Worm (Caenorhabditis elegans) whole organism, young adult: Measurements from ENCODE around the gene pcf-11.

Experiments used
- B0261.1 ChIP-seq: sonication (generic microtip); optimal IDR thresholded peaks from 2 replicates; lab custom pipeline; 2016; ENCODE audit warnings: mild to moderate bottlenecking, missing genetic modification characterization, moderate library complexity, missing compliant biosample characterization
- B0336.3 ChIP-seq: fragments of 200-800 bp; sonication (Bioruptor generic); IDR thresholded peaks from 2 replicates; pipeline ENCODE4 v1.3.6; 2022; ENCODE audit warnings: missing genetic modification characterization, missing compliant biosample characterization
- C17E4.6 ChIP-seq: fragments of 200-800 bp; sonication (Bioruptor generic); IDR thresholded peaks from 2 replicates; pipeline ENCODE4 v1.3.6; 2022; ENCODE audit warnings: missing genetic modification reagents, missing genetic modification characterization, missing compliant biosample characterization
- D2030.7 ChIP-seq: fragments of 200-800 bp; sonication (Bioruptor generic); IDR thresholded peaks from 2 replicates; pipeline ENCODE4 v1.3.6; 2022; ENCODE audit warnings: missing genetic modification reagents, missing genetic modification characterization, missing compliant biosample characterization
- F39B2.1 ChIP-seq: fragments of 200-800 bp; sonication (Bioruptor generic); IDR thresholded peaks from 2 replicates; pipeline ENCODE4 v1.3.6; 2022; ENCODE audit warnings: missing genetic modification reagents, missing genetic modification characterization, missing compliant biosample characterization
- F55B11.4 ChIP-seq: sonication (generic microtip); optimal IDR thresholded peaks from 2 replicates; lab custom pipeline; 2016; ENCODE audit warnings: missing compliant biosample characterization, missing genetic modification characterization, borderline replicate concordance; ENCODE audit not compliant: insufficient read depth
- K12H6.12 ChIP-seq: fragments of 200-800 bp; sonication (Bioruptor generic); optimal IDR thresholded peaks from 2 replicates; lab custom pipeline; 2018; ENCODE audit warnings: mild to moderate bottlenecking, missing genetic modification characterization, missing compliant biosample characterization
- T26A5.8 ChIP-seq: sonication (generic microtip); optimal IDR thresholded peaks from 2 replicates; lab custom pipeline; 2016; ENCODE audit warnings: missing genetic modification characterization, missing compliant biosample characterization
- Y67H2A.10 ChIP-seq: fragments of 200-800 bp; sonication (Bioruptor generic); conservative IDR thresholded peaks from 2 replicates; pipeline ENCODE4 v1.3.6; 2022; ENCODE audit warnings: missing genetic modification reagents, missing genetic modification characterization, missing compliant biosample characterization
- Y95B8A.8 ChIP-seq: fragments of 200-800 bp; sonication (Bioruptor generic); IDR thresholded peaks from 2 replicates; pipeline ENCODE4 v1.3.6; 2022; ENCODE audit warnings: missing genetic modification reagents, missing genetic modification characterization, missing compliant biosample characterization
- ZK185.1 ChIP-seq: sonication (generic microtip); optimal IDR thresholded peaks from 2 replicates; lab custom pipeline; 2016; ENCODE audit warnings: mild to moderate bottlenecking, missing genetic modification characterization, missing compliant biosample characterization; ENCODE audit not compliant: poor library complexity, severe bottlenecking
- akir-1 ChIP-seq: fragments of 200-800 bp; sonication (Bioruptor generic); optimal IDR thresholded peaks from 2 replicates; lab custom pipeline; 2018; ENCODE audit warnings: mild to moderate bottlenecking, missing genetic modification characterization, moderate library complexity, missing compliant biosample characterization
- aptf-3 ChIP-seq: fragments of 200-800 bp; sonication (Bioruptor generic); IDR thresholded peaks from 2 replicates; pipeline ENCODE4 v1.3.6; 2022; ENCODE audit warnings: missing genetic modification characterization, missing compliant biosample characterization
- athp-1 ChIP-seq: sonication (generic microtip); optimal IDR thresholded peaks from 2 replicates; lab custom pipeline; 2017; ENCODE audit warnings: mild to moderate bottlenecking, missing genetic modification characterization, missing compliant biosample characterization
- attf-3 ChIP-seq: fragments of 200-800 bp; sonication (Bioruptor generic); conservative IDR thresholded peaks from 2 replicates; pipeline ENCODE4 v1.3.6; 2022; ENCODE audit warnings: missing genetic modification reagents, missing genetic modification characterization, missing compliant biosample characterization
- attf-5 ChIP-seq: fragments of 200-800 bp; sonication (Bioruptor generic); optimal IDR thresholded peaks from 2 replicates; lab custom pipeline; 2018; ENCODE audit warnings: mild to moderate bottlenecking, missing genetic modification characterization, missing compliant biosample characterization
- ceh-100 ChIP-seq: fragments of 200-800 bp; sonication (Bioruptor generic); IDR thresholded peaks from 2 replicates; pipeline ENCODE4 v1.3.6; 2022; ENCODE audit warnings: missing genetic modification reagents, missing genetic modification characterization, missing compliant biosample characterization
- ceh-40 ChIP-seq: fragments of 200-800 bp; sonication (Bioruptor generic); IDR thresholded peaks from 2 replicates; pipeline ENCODE4 v1.3.6; 2022; ENCODE audit warnings: missing genetic modification characterization, missing compliant biosample characterization
- ceh-79 ChIP-seq: sonication (generic microtip); optimal IDR thresholded peaks from 2 replicates; lab custom pipeline; 2017; ENCODE audit warnings: mild to moderate bottlenecking, missing genetic modification characterization, missing compliant biosample characterization
- ceh-91 ChIP-seq: fragments of 200-800 bp; sonication (Bioruptor generic); IDR thresholded peaks from 2 replicates; pipeline ENCODE4 v1.3.6; 2022; ENCODE audit warnings: missing genetic modification reagents, missing genetic modification characterization, missing compliant biosample characterization
- die-1 ChIP-seq: sonication (generic microtip); optimal IDR thresholded peaks from 2 replicates; lab custom pipeline; 2016; ENCODE audit warnings: missing genotype, mild to moderate bottlenecking, missing genetic modification characterization, missing compliant biosample characterization
- dox-1 ChIP-seq: fragments of 200-800 bp; sonication (Bioruptor generic); IDR thresholded peaks from 2 replicates; pipeline ENCODE4 v1.3.6; 2022; ENCODE audit warnings: missing genetic modification reagents, missing genetic modification characterization, missing compliant biosample characterization
- dpl-1 ChIP-seq: fragments of 150-350 bp; optimal IDR thresholded peaks from 2 replicates; lab custom pipeline; 2014; ENCODE audit warnings: missing biosample characterization, missing genetic modification reagents, missing genetic modification characterization
- ets-4 ChIP-seq: fragments of 200-800 bp; sonication (Bioruptor generic); optimal IDR thresholded peaks from 2 replicates; lab custom pipeline; 2018; ENCODE audit warnings: mild to moderate bottlenecking, missing genetic modification characterization, missing compliant biosample characterization
- gei-17 ChIP-seq: fragments of 200-800 bp; sonication (Bioruptor generic); optimal IDR thresholded peaks from 2 replicates; lab custom pipeline; 2018; ENCODE audit warnings: mild to moderate bottlenecking, missing genetic modification characterization, missing compliant biosample characterization
- him-1 ChIP-seq: sonication (generic microtip); optimal IDR thresholded peaks from 2 replicates; lab custom pipeline; 2016; ENCODE audit warnings: missing genotype, missing genetic modification reagents, missing genetic modification characterization, missing compliant biosample characterization
- hmg-1.2 ChIP-seq: fragments of 200-800 bp; sonication (Bioruptor generic); IDR thresholded peaks from 2 replicates; pipeline ENCODE4 v1.3.6; 2022; ENCODE audit warnings: missing genetic modification reagents, missing genetic modification characterization, missing compliant biosample characterization
- hmg-20 ChIP-seq: fragments of 200-800 bp; sonication (Bioruptor generic); IDR thresholded peaks from 2 replicates; pipeline ENCODE4 v1.3.6; 2022; ENCODE audit warnings: missing genetic modification reagents, missing genetic modification characterization, missing compliant biosample characterization
- hrde-1 ChIP-seq: sonication (generic microtip); optimal IDR thresholded peaks from 2 replicates; lab custom pipeline; 2016; ENCODE audit warnings: missing genetic modification characterization, mild to moderate bottlenecking, missing compliant biosample characterization, moderate library complexity, missing genotype, missing genetic modification reagents, borderline replicate concordance
- hsf-1 ChIP-seq: fragments of 200-800 bp; sonication (Bioruptor generic); IDR thresholded peaks from 2 replicates; pipeline ENCODE4 v1.3.6; 2022; ENCODE audit warnings: missing genetic modification reagents, missing genetic modification characterization, missing compliant biosample characterization
- lin-35 ChIP-seq, 3 experiments: fragments of 150-350 bp in 2 of 3; sonication (generic microtip) in 1 of 3; optimal IDR thresholded peaks; 2 replicates each; lab custom pipeline; 2014 to 2018; ENCODE audit warnings: missing biosample characterization in 3 of 3, missing genetic modification characterization in 3 of 3, missing genetic modification reagents in 3 of 3
- lin-54 ChIP-seq: fragments of 200-800 bp; sonication (Bioruptor generic); optimal IDR thresholded peaks from 2 replicates; lab custom pipeline; 2018; ENCODE audit warnings: mild to moderate bottlenecking, missing genetic modification characterization, missing compliant biosample characterization
- lir-1 ChIP-seq: fragments of 200-800 bp; sonication (Bioruptor generic); conservative IDR thresholded peaks from 2 replicates; pipeline ENCODE4 v1.3.6; 2022; ENCODE audit warnings: missing genetic modification reagents, missing genetic modification characterization, missing compliant biosample characterization
- lsl-1 ChIP-seq: fragments of 200-800 bp; sonication (Bioruptor generic); optimal IDR thresholded peaks from 2 replicates; lab custom pipeline; 2018; ENCODE audit warnings: mild to moderate bottlenecking, missing genetic modification characterization, moderate library complexity, missing compliant biosample characterization
- madf-6 ChIP-seq: fragments of 200-800 bp; sonication (Bioruptor generic); IDR thresholded peaks from 2 replicates; pipeline ENCODE4 v1.3.6; 2022; ENCODE audit warnings: missing genetic modification reagents, missing genetic modification characterization, missing compliant biosample characterization
- nhr-120 ChIP-seq: fragments of 200-800 bp; sonication (Bioruptor generic); IDR thresholded peaks from 2 replicates; pipeline ENCODE4 v1.3.6; 2022; ENCODE audit warnings: missing genetic modification characterization, missing compliant biosample characterization
- nhr-90 ChIP-seq: sonication (generic microtip); optimal IDR thresholded peaks from 2 replicates; lab custom pipeline; 2016; ENCODE audit warnings: missing genotype, mild to moderate bottlenecking, missing genetic modification characterization, missing compliant biosample characterization
- repo-1 ChIP-seq: sonication (generic microtip); optimal IDR thresholded peaks from 2 replicates; lab custom pipeline; 2017; ENCODE audit warnings: mild to moderate bottlenecking, missing genetic modification characterization, missing compliant biosample characterization
- rpc-1 ChIP-seq, 2 experiments: fragments of 150-350 bp in 1 of 2; sonication (generic microtip) in 1 of 2; optimal IDR thresholded peaks; 2 replicates each; lab custom pipeline; 2014 to 2018; ENCODE audit warnings: missing biosample characterization in 1 of 2, missing genetic modification characterization in 1 of 2, missing genetic modification reagents in 1 of 2, missing genotype in 1 of 2
- sdz-38 ChIP-seq: sonication (generic microtip); optimal IDR thresholded peaks from 2 replicates; lab custom pipeline; 2016; ENCODE audit warnings: missing genotype, missing genetic modification characterization, missing compliant biosample characterization
- sea-2 ChIP-seq: fragments of 200-800 bp; sonication (Bioruptor generic); IDR thresholded peaks from 2 replicates; pipeline ENCODE4 v1.3.6; 2022; ENCODE audit warnings: missing genetic modification characterization, missing compliant biosample characterization
- snpc-1.3 ChIP-seq: sonication (generic microtip); optimal IDR thresholded peaks from 2 replicates; lab custom pipeline; 2017; ENCODE audit warnings: missing genetic modification characterization, mild to moderate bottlenecking, missing compliant biosample characterization, antibody characterized with exemption, moderate library complexity, missing genotype, missing genetic modification reagents; ENCODE audit not compliant: insufficient read depth
- snpc-3.4 ChIP-seq: sonication (generic microtip); optimal IDR thresholded peaks from 2 replicates; lab custom pipeline; 2017; ENCODE audit warnings: missing genetic modification characterization, mild to moderate bottlenecking, missing compliant biosample characterization, antibody characterized with exemption, moderate library complexity, missing genotype, missing genetic modification reagents
- somi-1 ChIP-seq: fragments of 200-800 bp; sonication (Bioruptor generic); optimal IDR thresholded peaks from 2 replicates; lab custom pipeline; 2018; ENCODE audit warnings: mild to moderate bottlenecking, missing genetic modification characterization, missing compliant biosample characterization
- tbp1 ChIP-seq: fragments of 200-800 bp; sonication (Bioruptor generic); optimal IDR thresholded peaks from 2 replicates; lab custom pipeline; 2018; ENCODE audit warnings: mild to moderate bottlenecking, missing genetic modification characterization, missing compliant biosample characterization
- unc-130 ChIP-seq: sonication (generic microtip); optimal IDR thresholded peaks from 2 replicates; lab custom pipeline; 2016; ENCODE audit warnings: missing genetic modification reagents, missing genetic modification characterization, missing compliant biosample characterization
- xnd-1 ChIP-seq: sonication (generic microtip); optimal IDR thresholded peaks from 2 replicates; lab custom pipeline; 2016; ENCODE audit warnings: missing genotype, missing genetic modification reagents, missing genetic modification characterization, missing compliant biosample characterization
- zim-3 ChIP-seq: sonication (generic microtip); optimal IDR thresholded peaks from 2 replicates; lab custom pipeline; 2017; ENCODE audit warnings: mild to moderate bottlenecking, missing genetic modification characterization, moderate library complexity, missing compliant biosample characterization
- ztf-6 ChIP-seq: fragments of 200-800 bp; sonication (Bioruptor generic); IDR thresholded peaks from 2 replicates; pipeline ENCODE4 v1.3.6; 2022; ENCODE audit warnings: missing genetic modification reagents, missing genetic modification characterization, missing compliant biosample characterization

Gene pcf-11

DNA sequence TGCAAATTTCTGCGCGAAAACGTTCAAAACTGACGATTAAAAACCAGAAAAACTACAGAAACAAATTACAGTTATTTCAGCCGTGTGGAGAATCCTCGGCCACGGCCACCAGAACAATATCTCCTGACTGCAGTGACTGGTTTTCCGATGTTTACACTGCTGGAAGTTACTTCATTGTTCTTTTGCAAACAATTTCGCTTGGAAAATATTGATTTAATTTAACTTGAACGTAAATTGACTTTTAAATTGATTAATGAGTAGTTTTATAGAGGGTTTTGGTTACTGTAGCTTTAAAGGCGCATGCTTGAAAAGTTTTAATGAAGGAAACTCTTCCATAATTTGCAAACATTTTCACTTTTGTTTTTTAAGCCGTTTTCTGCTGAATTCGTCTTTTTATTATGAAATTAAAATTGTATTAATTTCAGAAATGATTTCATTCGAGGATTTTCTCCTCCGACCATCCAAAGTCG, 25.7 kb upstream of the pcf-11 start, which contains the start of gene smcr-8 (continued):
- TF ChIP-seq xnd-1 (tag; lab: Kevin White, UChicago) (peak; percentile 82), lir-1 (GFP tag; lab: Robert Waterston, UW) (0 out of 2 replicates have a peak, but pooled peaks have one; percentile 11), lin-54 (GFP tag; lab: Kevin White, UChicago) (no peak), dpl-1 (GFP tag; lab: Kevin White, UChicago) (no peak), F39B2.1 (GFP tag; lab: Robert Waterston, UW) (no peak), lin-35 (GFP tag; optimal IDR thresholded peaks at IDR 0.05; lab: Kevin White, UChicago) (no peak), him-1 (tag; lab: Kevin White, UChicago) (no peak), attf-3 (GFP tag; lab: Robert Waterston, UW) (peak; percentile 56; the same call in 1 of the 2 replicates), ets-4 (GFP tag; lab: Kevin White, UChicago) (no peak), snpc-3.4 (peak; percentile 61), hmg-20 (GFP tag; lab: Robert Waterston, UW) (no peak), tbp1 (GFP tag; lab: Kevin White, UChicago) (no peak), dox-1 (peak; percentile 86), B0336.3 (GFP tag; lab: Robert Waterston, UW) (no peak), hrde-1 (tag; lab: Kevin White, UChicago) (no peak), nhr-120 (GFP tag; lab: Robert Waterston, UW) (no peak), rpc-1 (optimal IDR thresholded peaks at IDR 0.05; lab: Kevin White, UChicago) (no peak), rpc-1 (tag; optimal IDR thresholded peaks at IDR 0.05; lab: Kevin White, UChicago) (no peak), hmg-1.2 (no peak), D2030.7 (GFP tag; lab: Robert Waterston, UW) (peak; percentile 68), sea-2 (no peak), attf-5 (peak; percentile 46), ceh-91 (GFP tag; lab: Robert Waterston, UW) (peak; percentile 54; the same call in 1 of the 2 replicates), hsf-1 (GFP tag; lab: Robert Waterston, UW) (no peak), repo-1 (no peak), ceh-100 (no peak), madf-6 (GFP tag; lab: Robert Waterston, UW) (peak; percentile 82), gei-17 (GFP tag; lab: Kevin White, UChicago) (no peak), Y67H2A.10 (GFP tag; lab: Robert Waterston, UW) (no peak), sdz-38 (tag; lab: Kevin White, UChicago) (no peak), Y95B8A.8 (GFP tag; lab: Robert Waterston, UW) (no peak), die-1 (tag; lab: Kevin White, UChicago) (no peak), ceh-79 (tag; lab: Kevin White, UChicago) (no peak), athp-1 (tag; lab: Kevin White, UChicago) (peak; percentile 81), snpc-1.3 (tag; lab: Kevin White, UChicago) (no peak), lsl-1 (GFP tag; lab: Kevin White, UChicago) (peak; percentile 96), akir-1 (GFP tag; lab: Kevin White, UChicago) (no peak), ZK185.1 (tag; lab: Kevin White, UChicago) (no peak), somi-1 (GFP tag; lab: Kevin White, UChicago) (no peak), zim-3 (tag; lab: Kevin White, UChicago) (no peak), F55B11.4 (tag; lab: Kevin White, UChicago) (no peak), unc-130 (GFP tag; lab: Kevin White, UChicago) (peak; percentile 78), T26A5.8 (tag; lab: Kevin White, UChicago) (no peak), B0261.1 (no peak), C17E4.6 (GFP tag; lab: Robert Waterston, UW) (no peak), aptf-3 (GFP tag; lab: Robert Waterston, UW) (no peak), K12H6.12 (no peak), nhr-90 (no peak), ceh-40 (GFP tag; lab: Robert Waterston, UW) (no peak), ztf-6 (GFP tag; lab: Robert Waterston, UW) (no peak)
